Fruit fly (Drosophila melanogaster) ovary, adult (tissue): ENCODE measurements around the gene Wnt10.

Experiments
- CG17801 ChIP-seq: fragments of 200-800 bp; optimal IDR thresholded peaks from 2 replicates; lab custom pipeline; 2019; ENCODE audit warnings: missing biosample characterization, mild to moderate bottlenecking, missing genetic modification characterization, moderate library complexity; ENCODE audit not compliant: partially characterized antibody

Wnt10 gene

dm6 chr2L:7411947-7412621 is 48.9 kb downstream of the Wnt10 start, which contains the start of gene chm:
TSS of gene chm (plus strand) at chr2L:7412417.
- TF ChIP-seq CG17801 (GFP tag; lab: Kevin White, UChicago): no peak

dm6 chr2L:7418148-7418988 is 55.2 kb downstream of the Wnt10 start:
- peak; percentile 61 for TF ChIP-seq CG17801 (GFP tag; lab: Kevin White, UChicago)

- TF ChIP-seq CG17801 (GFP tag; lab: Kevin White, UChicago): no peak
Observed at dm6 chr2L:7419408-7420304, 56.5 kb downstream of the Wnt10 start.

dm6 chr2L:7420305-7421287 is 57.4 kb downstream of the Wnt10 start:
- no peak for TF ChIP-seq CG17801 (GFP tag; lab: Kevin White, UChicago)

DNA sequence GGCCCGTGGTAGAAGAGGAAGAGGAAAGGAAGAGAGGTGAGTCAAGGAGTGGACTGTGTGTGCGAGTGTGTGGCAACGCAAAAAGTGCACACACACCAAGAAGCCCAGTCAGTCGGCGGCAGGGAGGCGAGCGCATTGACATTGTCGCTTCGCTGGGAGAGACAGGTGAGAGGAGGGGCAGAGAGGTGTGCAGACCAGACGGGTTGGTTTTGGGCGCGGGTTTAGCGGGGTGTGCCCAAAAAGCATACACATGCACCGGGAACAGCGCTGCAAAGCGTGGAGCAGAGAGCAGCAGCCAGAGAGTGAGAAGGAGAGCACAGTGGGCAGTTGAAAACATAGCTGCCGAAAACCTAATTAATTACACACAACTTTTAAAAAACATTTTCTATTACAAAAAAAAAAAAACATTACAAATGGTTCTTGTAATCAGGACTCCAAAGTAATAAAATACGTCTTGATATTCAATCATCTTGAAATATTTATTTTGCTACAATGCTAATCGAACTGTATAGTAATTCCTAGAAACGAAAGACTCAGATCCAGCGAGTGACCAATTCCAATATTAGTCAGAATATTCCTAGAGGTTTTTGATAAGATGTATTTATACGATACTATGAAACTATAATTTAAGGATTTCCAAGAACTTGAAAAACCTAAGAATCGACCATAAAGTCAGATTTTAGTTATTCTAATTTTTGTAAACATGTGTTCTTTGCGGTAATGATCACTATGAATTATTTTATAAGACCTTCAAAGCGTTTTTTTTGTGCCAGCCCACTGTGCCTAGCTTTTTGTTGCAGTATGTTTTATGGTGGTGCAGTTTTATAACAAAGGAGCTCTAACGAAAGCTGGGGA is 59.5 kb downstream of the Wnt10 start:
- no peak for TF ChIP-seq CG17801 (GFP tag; lab: Kevin White, UChicago)

DNA sequence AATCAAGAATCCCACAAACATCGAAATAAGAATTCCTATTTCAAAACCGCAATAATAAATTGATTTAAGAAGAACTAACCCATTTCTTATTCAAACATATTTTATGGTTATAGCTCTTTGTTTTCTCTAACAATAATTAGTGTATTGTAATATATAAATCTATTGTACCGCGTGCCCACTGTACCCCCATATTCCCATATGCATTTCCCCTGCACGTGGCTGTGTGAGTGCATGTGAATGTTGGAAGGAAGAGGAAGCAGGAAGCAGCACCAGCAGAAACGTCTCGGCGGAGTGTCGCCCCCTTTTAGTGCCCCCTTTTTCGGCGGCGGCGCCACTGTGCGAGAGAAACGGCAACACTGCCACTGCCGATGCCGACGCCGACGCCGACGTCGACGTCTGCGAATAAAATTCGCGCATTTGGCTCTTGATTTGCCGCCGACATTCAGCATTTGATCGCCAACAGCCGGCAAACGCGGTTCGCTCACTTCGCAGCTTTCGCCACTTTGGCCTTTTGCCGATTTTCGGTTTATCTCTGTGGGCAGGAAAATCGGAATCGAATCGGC is 60.2 kb downstream of the Wnt10 start:
- TF ChIP-seq CG17801 (GFP tag; lab: Kevin White, UChicago): peak; percentile 27

- no peak for TF ChIP-seq CG17801 (GFP tag; lab: Kevin White, UChicago)
Observed at dm6 chr2L:7424282-7424905, 61.2 kb downstream of the Wnt10 start.

- peak; percentile 86 for TF ChIP-seq CG17801 (GFP tag; lab: Kevin White, UChicago)
Observed at dm6 chr2L:7424907-7425689, 61.9 kb downstream of the Wnt10 start.

dm6 chr2L:7425690-7426056 is 62.5 kb downstream of the Wnt10 start:
- TF ChIP-seq CG17801 (GFP tag; lab: Kevin White, UChicago): no peak

DNA sequence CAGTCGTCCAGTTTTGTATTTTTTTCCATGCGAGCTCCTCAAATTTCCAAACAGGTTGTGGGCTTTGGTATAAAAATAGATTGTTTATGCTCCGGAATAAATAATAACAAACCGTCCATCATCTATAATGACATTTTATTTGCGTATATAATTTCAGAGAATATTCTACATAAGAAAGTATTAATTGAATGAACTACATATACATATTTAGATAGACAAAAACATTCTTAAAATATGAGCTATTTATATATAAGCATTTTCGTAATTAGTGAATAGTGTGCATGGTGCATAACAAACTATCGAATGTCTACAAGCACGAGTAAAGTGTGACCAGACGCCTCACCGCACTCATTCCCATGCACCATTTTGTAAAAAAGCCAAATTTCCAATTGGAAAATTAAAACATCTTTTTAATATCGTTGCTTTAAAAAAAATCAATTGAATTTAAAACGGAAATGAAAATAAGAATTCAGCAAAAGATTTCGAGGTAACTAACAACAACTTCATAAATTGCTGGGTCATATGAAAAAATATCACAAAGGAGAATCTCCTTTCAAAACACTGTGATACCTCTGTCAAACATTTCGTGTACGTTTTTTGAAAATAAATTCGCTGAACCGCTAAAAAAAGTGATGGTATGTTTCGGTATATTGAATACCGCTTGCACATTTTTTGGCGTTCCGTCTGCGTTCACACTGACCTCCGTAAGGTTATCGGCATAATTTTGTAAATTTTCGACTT is 63.3 kb downstream of the Wnt10 start, which contains the start of gene muc:
Gene muc, plus strand, starts transcription at position 541 of the 741 bp plus-strand sequence.
- TF ChIP-seq CG17801 (GFP tag; lab: Kevin White, UChicago): peak; percentile 23
